Fruit fly (Drosophila melanogaster) whole organism, embryonic: Measurements from ENCODE around the gene GstD4.

ENCODE experiments used
- Asciz ChIP-seq: fragments of 200-800 bp; sonication (Bioruptor generic); optimal IDR thresholded peaks from 2 replicates; lab custom pipeline; 2017; ENCODE audit warnings: missing biosample characterization, mild to moderate bottlenecking, missing genetic modification characterization, missing genetic modification reagents
- CG10267 ChIP-seq: fragments of 200-800 bp; sonication (Bioruptor generic); optimal IDR thresholded peaks from 2 replicates; lab custom pipeline; 2018; ENCODE audit warnings: missing biosample characterization, mild to moderate bottlenecking, missing genetic modification characterization, moderate library complexity
- CG13296 ChIP-seq: fragments of 200-800 bp; sonication (Bioruptor generic); optimal IDR thresholded peaks from 3 replicates; lab custom pipeline; 2018; ENCODE audit warnings: missing biosample characterization, mild to moderate bottlenecking, missing genetic modification characterization
- CG13894 ChIP-seq: fragments of 200-800 bp; sonication (Bioruptor generic); optimal IDR thresholded peaks from 3 replicates; lab custom pipeline; 2018; ENCODE audit warnings: missing biosample characterization, mild to moderate bottlenecking, missing genetic modification characterization, moderate library complexity
- CG14050 ChIP-seq: fragments of 200-800 bp; sonication (Bioruptor generic); IDR thresholded peaks from 3 replicates; pipeline ENCODE4 v1.3.6; 2022; ENCODE audit warnings: missing biosample characterization, missing genetic modification characterization
- CG15073 ChIP-seq: fragments of 200-800 bp; sonication (Bioruptor generic); optimal IDR thresholded peaks from 2 replicates; lab custom pipeline; 2016; ENCODE audit warnings: missing biosample characterization, missing genetic modification characterization
- CG15601 ChIP-seq: fragments of 200-800 bp; sonication (Bioruptor generic); optimal IDR thresholded peaks from 3 replicates; lab custom pipeline; 2019; ENCODE audit warnings: missing biosample characterization, mild to moderate bottlenecking, missing genetic modification characterization, moderate library complexity
- CG18599 ChIP-seq: fragments of 200-800 bp; sonication (Bioruptor generic); optimal IDR thresholded peaks from 3 replicates; lab custom pipeline; 2017; ENCODE audit warnings: missing biosample characterization, missing genetic modification characterization, mild to moderate bottlenecking, moderate library complexity, missing genetic modification reagents
- CG2120 ChIP-seq: fragments of 200-800 bp; sonication (Bioruptor generic); optimal IDR thresholded peaks from 3 replicates; lab custom pipeline; 2016; ENCODE audit warnings: missing biosample characterization, missing genetic modification characterization
- CG30431 ChIP-seq: fragments of 200-800 bp; sonication (Bioruptor generic); optimal IDR thresholded peaks from 2 replicates; lab custom pipeline; 2017; ENCODE audit warnings: missing biosample characterization, missing genetic modification characterization
- CG31365 ChIP-seq: fragments of 200-800 bp; sonication (Bioruptor generic); optimal IDR thresholded peaks from 2 replicates; lab custom pipeline; 2018; ENCODE audit warnings: missing biosample characterization, mild to moderate bottlenecking, missing genetic modification characterization
- CG32532 ChIP-seq: fragments of 200-800 bp; sonication (Bioruptor generic); IDR thresholded peaks from 2 replicates; pipeline ENCODE4 v1.3.6; 2022; ENCODE audit warnings: missing biosample characterization, missing genetic modification characterization
- CG32767 ChIP-seq: fragments of 200-800 bp; sonication (Bioruptor generic); IDR thresholded peaks from 2 replicates; pipeline ENCODE4 v1.3.6; 2022; ENCODE audit warnings: missing biosample characterization, missing genetic modification characterization
- CG3281 ChIP-seq: fragments of 200-800 bp; sonication (Bioruptor generic); optimal IDR thresholded peaks from 3 replicates; lab custom pipeline; 2017; ENCODE audit warnings: missing biosample characterization, mild to moderate bottlenecking, missing genetic modification characterization
- CG3838 ChIP-seq: fragments of 200-800 bp; sonication (Bioruptor generic); optimal IDR thresholded peaks from 3 replicates; lab custom pipeline; 2016; ENCODE audit warnings: missing biosample characterization, missing genetic modification characterization
- CG4328 ChIP-seq: fragments of 200-800 bp; sonication (Bioruptor generic); optimal IDR thresholded peaks from 3 replicates; lab custom pipeline; 2017; ENCODE audit warnings: missing biosample characterization, missing genetic modification reagents, missing genetic modification characterization
- CG4424 ChIP-seq: fragments of 200-800 bp; sonication (Bioruptor generic); optimal IDR thresholded peaks from 3 replicates; lab custom pipeline; 2016; ENCODE audit warnings: missing biosample characterization, missing genetic modification characterization
- CG4617 ChIP-seq: fragments of 200-800 bp; sonication (Bioruptor generic); optimal IDR thresholded peaks from 3 replicates; lab custom pipeline; 2016; ENCODE audit warnings: missing biosample characterization, missing genetic modification characterization, borderline replicate concordance
- CG6254 ChIP-seq: fragments of 200-800 bp; sonication (Bioruptor generic); optimal IDR thresholded peaks from 3 replicates; lab custom pipeline; 2017; ENCODE audit warnings: mild to moderate bottlenecking, missing biosample characterization, missing genetic modification reagents, missing genetic modification characterization
- CG6689 ChIP-seq: fragments of 200-800 bp; sonication (Bioruptor generic); IDR thresholded peaks from 2 replicates; pipeline ENCODE4 v1.3.6; 2022; ENCODE audit warnings: missing biosample characterization, missing genetic modification characterization
- CG8765 ChIP-seq: fragments of 200-800 bp; sonication (Bioruptor generic); IDR thresholded peaks from 2 replicates; pipeline ENCODE4 v1.3.6; 2022; ENCODE audit warnings: missing biosample characterization, missing genetic modification characterization
- CG9876 ChIP-seq: fragments of 200-800 bp; sonication (Bioruptor generic); optimal IDR thresholded peaks from 2 replicates; lab custom pipeline; 2016; ENCODE audit warnings: missing biosample characterization, missing genetic modification characterization
- Dref ChIP-seq: fragments of 200-800 bp; sonication (Bioruptor generic); IDR thresholded peaks from 2 replicates; pipeline ENCODE4 v1.3.6; 2022; ENCODE audit warnings: missing biosample characterization, missing genetic modification characterization
- Drgx ChIP-seq: fragments of 200-800 bp; sonication (Bioruptor generic); IDR thresholded peaks from 2 replicates; pipeline ENCODE4 v1.3.6; 2022; ENCODE audit warnings: missing biosample characterization, missing genetic modification characterization
- Ets65A ChIP-seq: fragments of 200-800 bp; sonication (Bioruptor generic); peaks from one replicate; lab custom pipeline; 2016; ENCODE audit warnings: missing biosample characterization, missing genetic modification characterization
- HmgD ChIP-seq: fragments of 200-800 bp; sonication (Bioruptor generic); optimal IDR thresholded peaks from 3 replicates; lab custom pipeline; 2016; ENCODE audit warnings: missing biosample characterization, missing genetic modification characterization
- Lpt ChIP-seq: fragments of >200 bp; optimal IDR thresholded peaks from 2 replicates; lab custom pipeline; 2018; ENCODE audit warnings: missing biosample characterization, missing genetic modification characterization
- Opbp ChIP-seq: fragments of 200-800 bp; sonication (Bioruptor generic); IDR thresholded peaks from 3 replicates; pipeline ENCODE4 v1.3.6; 2022; ENCODE audit warnings: missing biosample characterization, missing genetic modification characterization; ENCODE audit not compliant: partially characterized antibody
- al ChIP-seq: fragments of 200-800 bp; sonication (Bioruptor generic); IDR thresholded peaks from 2 replicates; pipeline ENCODE4 v1.3.6; 2022; ENCODE audit warnings: missing biosample characterization, missing genetic modification characterization
- ap ChIP-seq: fragments of 200-800 bp; sonication (Bioruptor generic); IDR thresholded peaks from 2 replicates; pipeline ENCODE4 v1.3.6; 2022; ENCODE audit warnings: missing biosample characterization, missing genetic modification characterization
- croc ChIP-seq: fragments of 200-800 bp; sonication (Bioruptor generic); conservative IDR thresholded peaks from 3 replicates; pipeline ENCODE4 v1.3.6; 2022; ENCODE audit warnings: missing biosample characterization, missing genetic modification characterization
- danr ChIP-seq: fragments of 200-800 bp; sonication (Bioruptor generic); IDR thresholded peaks from 2 replicates; pipeline ENCODE4 v1.3.6; 2022; ENCODE audit warnings: missing biosample characterization, missing genetic modification characterization
- disco-r ChIP-seq: fragments of 200-800 bp; sonication (Bioruptor generic); optimal IDR thresholded peaks from 2 replicates; lab custom pipeline; 2016; ENCODE audit warnings: missing biosample characterization, missing genetic modification characterization
- dm ChIP-seq: fragments of 200-800 bp; sonication (Bioruptor generic); optimal IDR thresholded peaks from 3 replicates; lab custom pipeline; 2016; ENCODE audit warnings: missing biosample characterization, missing genetic modification characterization
- dmrt11E ChIP-seq: fragments of 200-800 bp; sonication (Bioruptor generic); optimal IDR thresholded peaks from 3 replicates; lab custom pipeline; 2018; ENCODE audit warnings: missing biosample characterization, mild to moderate bottlenecking, missing genetic modification characterization, moderate library complexity
- grn ChIP-seq: fragments of 200-800 bp; sonication (Bioruptor generic); optimal IDR thresholded peaks from 3 replicates; lab custom pipeline; 2017; ENCODE audit warnings: missing biosample characterization, missing genetic modification characterization
- ham ChIP-seq: fragments of 200-800 bp; sonication (Bioruptor generic); IDR thresholded peaks from 2 replicates; pipeline ENCODE4 v1.3.6; 2022; ENCODE audit warnings: missing biosample characterization, missing genetic modification characterization
- ind ChIP-seq: fragments of 200-800 bp; sonication (Bioruptor generic); optimal IDR thresholded peaks from 3 replicates; lab custom pipeline; 2016; ENCODE audit warnings: missing biosample characterization, missing genetic modification characterization
- kah ChIP-seq: fragments of 200-800 bp; sonication (Bioruptor generic); optimal IDR thresholded peaks from 2 replicates; lab custom pipeline; 2018; ENCODE audit warnings: missing biosample characterization, mild to moderate bottlenecking, missing genetic modification characterization
- knrl ChIP-seq: fragments of 200-800 bp; sonication (Bioruptor generic); IDR thresholded peaks from 3 replicates; pipeline ENCODE4 v1.3.6; 2022; ENCODE audit warnings: missing biosample characterization, missing genetic modification characterization; ENCODE audit not compliant: partially characterized antibody
- mirr ChIP-seq: fragments of 200-800 bp; sonication (Bioruptor generic); optimal IDR thresholded peaks from 3 replicates; lab custom pipeline; 2018; ENCODE audit warnings: missing biosample characterization, mild to moderate bottlenecking, missing genetic modification characterization
- mld ChIP-seq: fragments of 200-800 bp; sonication (Bioruptor generic); IDR thresholded peaks from 3 replicates; pipeline ENCODE4 v1.3.6; 2022; ENCODE audit warnings: missing biosample characterization, missing genetic modification characterization; ENCODE audit not compliant: partially characterized antibody
- nerfin-1 ChIP-seq: fragments of 200-800 bp; sonication (Bioruptor generic); optimal IDR thresholded peaks from 3 replicates; lab custom pipeline; 2019; ENCODE audit warnings: missing biosample characterization, mild to moderate bottlenecking, missing genetic modification characterization, moderate library complexity
- pb ChIP-seq: fragments of 200-800 bp; sonication (Bioruptor generic); optimal IDR thresholded peaks from 3 replicates; lab custom pipeline; 2016; ENCODE audit warnings: missing biosample characterization, missing genetic modification characterization
- pho ChIP-seq: fragments of 200-800 bp; sonication (Bioruptor generic); optimal IDR thresholded peaks from 2 replicates; lab custom pipeline; 2016; ENCODE audit warnings: missing biosample characterization, missing genetic modification characterization
- pzg ChIP-seq: fragments of 200-800 bp; sonication (Bioruptor generic); optimal IDR thresholded peaks from 3 replicates; lab custom pipeline; 2018; ENCODE audit warnings: missing biosample characterization, mild to moderate bottlenecking, missing genetic modification characterization, moderate library complexity
- slou ChIP-seq: fragments of 200-800 bp; sonication (Bioruptor generic); optimal IDR thresholded peaks from 3 replicates; lab custom pipeline; 2016; ENCODE audit warnings: missing biosample characterization, missing genetic modification characterization
- sr ChIP-seq: fragments of 200-800 bp; sonication (Bioruptor generic); IDR thresholded peaks from 3 replicates; pipeline ENCODE4 v1.3.6; 2022; ENCODE audit warnings: missing biosample characterization, missing genetic modification characterization
- sug ChIP-seq: fragments of 200-800 bp; optimal IDR thresholded peaks from 2 replicates; lab custom pipeline; 2019; ENCODE audit warnings: missing biosample characterization, mild to moderate bottlenecking, missing genetic modification characterization, moderate library complexity

GstD4 gene

dm6 chr3R:12406235-12407196 lies 32.6 kb downstream of the GstD4 start, which contains the start of gene CG5167 (continued):
- TF ChIP-seq dm: no peak
- TF ChIP-seq knrl (GFP tag; lab: Robert Waterston, UW): no peak
- no peak for TF ChIP-seq HmgD (GFP tag; lab: Kevin White, UChicago)
- peak; percentile 54; the same call in 1 of the 2 replicates for TF ChIP-seq Drgx
- TF ChIP-seq grn (GFP tag; lab: Kevin White, UChicago): peak; percentile 93
- TF ChIP-seq CG18599 (GFP tag; lab: Kevin White, UChicago): peak; percentile 67
- no peak for TF ChIP-seq Opbp (GFP tag; lab: Robert Waterston, UW)
- TF ChIP-seq ap (GFP tag; lab: Robert Waterston, UW): no peak
- peak; percentile 24 for TF ChIP-seq CG3281
- peak; percentile 11 for TF ChIP-seq CG4424 (GFP tag; lab: Kevin White, UChicago)
- TF ChIP-seq Asciz: no peak
- peak; percentile 36 for TF ChIP-seq sug
- TF ChIP-seq ham: no peak
- peak; percentile 42 for TF ChIP-seq dmrt11E (tag; lab: Kevin White, UChicago)
- TF ChIP-seq CG10267 (tag; lab: Kevin White, UChicago): peak; percentile 64
- peak; percentile 44 for TF ChIP-seq CG2120
- no peak for TF ChIP-seq danr
- peak; percentile 13 for TF ChIP-seq CG13894 (tag; lab: Kevin White, UChicago)
- TF ChIP-seq Ets65A (GFP tag; lab: Kevin White, UChicago): peak; percentile 44
- TF ChIP-seq CG3838 (GFP tag; lab: Kevin White, UChicago): no peak
- peak; percentile 27 for TF ChIP-seq ind
- peak; percentile 54 for TF ChIP-seq mirr (GFP tag; lab: Kevin White, UChicago)
- no peak for TF ChIP-seq CG32767 (GFP tag; lab: Robert Waterston, UW)
- peak; percentile 49 for TF ChIP-seq Dref
- no peak for TF ChIP-seq CG4617
- no peak for TF ChIP-seq CG32532
- no peak for TF ChIP-seq mld (GFP tag; lab: Robert Waterston, UW)
- TF ChIP-seq CG31365 (tag; lab: Kevin White, UChicago): no peak
- TF ChIP-seq pb (GFP tag; lab: Kevin White, UChicago): no peak
- TF ChIP-seq CG30431 (GFP tag; lab: Kevin White, UChicago): no peak
- TF ChIP-seq CG8765 (GFP tag; lab: Robert Waterston, UW): 0 out of 2 replicates have a peak, but pooled peaks have one; percentile 5
- TF ChIP-seq slou (GFP tag; lab: Kevin White, UChicago): no peak
- no peak for TF ChIP-seq al (GFP tag; lab: Robert Waterston, UW)
- no peak for TF ChIP-seq CG9876 (GFP tag; lab: Kevin White, UChicago)
- peak; percentile 66 for TF ChIP-seq kah (GFP tag; lab: Kevin White, UChicago)
- no peak for TF ChIP-seq CG6689 (GFP tag; lab: Robert Waterston, UW)
- peak; percentile 7 for TF ChIP-seq nerfin-1 (tag; lab: Kevin White, UChicago)
- TF ChIP-seq Lpt (GFP tag; lab: Kevin White, UChicago): no peak
- TF ChIP-seq sr: no peak
- TF ChIP-seq pho (GFP tag; lab: Kevin White, UChicago): peak; percentile 18
- TF ChIP-seq CG15601 (tag; lab: Kevin White, UChicago): peak; percentile 37
- peak; percentile 5 for TF ChIP-seq pzg
- peak; percentile 31 for TF ChIP-seq CG13296 (GFP tag; lab: Kevin White, UChicago)
- TF ChIP-seq CG15073 (GFP tag; lab: Kevin White, UChicago): no peak
- TF ChIP-seq CG14050: no peak
- TF ChIP-seq croc: no peak
- TF ChIP-seq disco-r (GFP tag; lab: Kevin White, UChicago): no peak
- no peak for TF ChIP-seq CG4328 (GFP tag; lab: Kevin White, UChicago)
- no peak for TF ChIP-seq CG6254 (GFP tag; lab: Kevin White, UChicago)
